Worm (Caenorhabditis elegans) whole organism, L4 larva: ENCODE measurements around the gene tsct-1.

Experiments
- F10B5.3 ChIP-seq: sonication (generic microtip); optimal IDR thresholded peaks from 2 replicates; lab custom pipeline; 2016; ENCODE audit warnings: mild to moderate bottlenecking, missing genetic modification characterization, missing compliant biosample characterization
- F44E2.7 ChIP-seq: fragments of 200-800 bp; sonication (Bioruptor generic); IDR thresholded peaks from 2 replicates; pipeline ENCODE4 v2.1.2; 2022; ENCODE audit warnings: missing genetic modification characterization, missing compliant biosample characterization
- F49E8.2 ChIP-seq: sonication (generic microtip); optimal IDR thresholded peaks from 2 replicates; lab custom pipeline; 2016; ENCODE audit warnings: missing compliant biosample characterization, mild to moderate bottlenecking, missing genetic modification characterization, borderline replicate concordance
- Y75B8A.6 ChIP-seq: fragments of 200-800 bp; sonication (Bioruptor generic); IDR thresholded peaks from 2 replicates; pipeline ENCODE4 v1.3.6; 2022; ENCODE audit warnings: missing genetic modification reagents, missing genetic modification characterization, missing compliant biosample characterization
- aha-1 ChIP-seq: fragments of 150-350 bp; peaks from one replicate; lab custom pipeline; 2014; ENCODE audit warnings: missing biosample characterization, missing genetic modification characterization
- ama-1 ChIP-seq: fragments of 150-350 bp; optimal IDR thresholded peaks from 2 replicates; lab custom pipeline; 2014; ENCODE audit warnings: inconsistent platforms, mixed read lengths
- ceh-20 ChIP-seq: fragments of 200-800 bp; sonication (Bioruptor generic); IDR thresholded peaks from 2 replicates; pipeline ENCODE4 v1.3.6; 2022; ENCODE audit warnings: missing genetic modification reagents, missing genetic modification characterization, missing compliant biosample characterization
- ceh-28 ChIP-seq: fragments of 150-350 bp; optimal IDR thresholded peaks from 2 replicates; lab custom pipeline; 2014; ENCODE audit warnings: missing biosample characterization, missing genetic modification reagents, missing genetic modification characterization
- cey-2 ChIP-seq: sonication (generic microtip); optimal IDR thresholded peaks from 3 replicates; lab custom pipeline; 2017; ENCODE audit warnings: missing genetic modification characterization, mild to moderate bottlenecking, missing compliant biosample characterization, antibody characterized with exemption, borderline replicate concordance; ENCODE audit not compliant: insufficient read depth
- ctbp-1 ChIP-seq: fragments of 200-800 bp; sonication (Bioruptor generic); IDR thresholded peaks from 2 replicates; pipeline ENCODE4 v1.3.6; 2022; ENCODE audit warnings: missing genetic modification reagents, missing genetic modification characterization, missing compliant biosample characterization
- daf-16 ChIP-seq, 3 experiments: sonication (generic microtip); optimal IDR thresholded peaks; 2 replicates each; lab custom pipeline; 2016 to 2017; ENCODE audit warnings: missing genetic modification characterization in 3 of 3, missing genetic modification reagents in 3 of 3, mild to moderate bottlenecking in 2 of 3, missing compliant biosample characterization in 2 of 3, missing biosample characterization in 1 of 3, moderate library complexity in 1 of 3
- dmd-6 ChIP-seq: fragments of 200-800 bp; sonication (Bioruptor generic); IDR thresholded peaks from 2 replicates; pipeline ENCODE4 v1.3.6; 2022; ENCODE audit warnings: missing genetic modification reagents, missing genetic modification characterization, missing compliant biosample characterization
- dpl-1 ChIP-seq: fragments of 150-350 bp; optimal IDR thresholded peaks from 2 replicates; lab custom pipeline; 2014; ENCODE audit warnings: missing biosample characterization, missing genetic modification reagents, missing genetic modification characterization
- dve-1 ChIP-seq: sonication (generic microtip); optimal IDR thresholded peaks from 2 replicates; lab custom pipeline; 2017; ENCODE audit warnings: antibody characterized with exemption, mild to moderate bottlenecking, missing genetic modification characterization, missing compliant biosample characterization; ENCODE audit not compliant: insufficient read depth
- egl-27 ChIP-seq: sonication (generic microtip); optimal IDR thresholded peaks from 3 replicates; lab custom pipeline; 2017; ENCODE audit warnings: missing biosample characterization, missing genetic modification reagents, missing genetic modification characterization
- fkh-10 ChIP-seq: fragments of 150-350 bp; optimal IDR thresholded peaks from 2 replicates; lab custom pipeline; 2014; ENCODE audit warnings: missing biosample characterization, missing genetic modification reagents, missing genetic modification characterization
- fos-1 ChIP-seq: fragments of 150-350 bp; optimal IDR thresholded peaks from 2 replicates; lab custom pipeline; 2014; ENCODE audit warnings: missing biosample characterization, missing genetic modification characterization
- hif-1 ChIP-seq, 2 experiments: sonication (generic microtip); optimal IDR thresholded peaks; 2 replicates each; lab custom pipeline; 2016 to 2017; ENCODE audit warnings: missing compliant biosample characterization in 2 of 2, missing genetic modification characterization in 2 of 2, missing genetic modification reagents in 2 of 2, missing genotype in 2 of 2, mild to moderate bottlenecking in 1 of 2
- hlh-11 ChIP-seq: fragments of 200-800 bp; sonication (Bioruptor generic); optimal IDR thresholded peaks from 2 replicates; lab custom pipeline; 2018; ENCODE audit warnings: mild to moderate bottlenecking, missing genetic modification characterization, missing compliant biosample characterization
- hlh-30 ChIP-seq: sonication (generic microtip); optimal IDR thresholded peaks from 2 replicates; lab custom pipeline; 2017; ENCODE audit warnings: antibody characterized with exemption, mild to moderate bottlenecking, missing genetic modification characterization, missing compliant biosample characterization; ENCODE audit not compliant: insufficient read depth
- hmg-1.1 ChIP-seq: fragments of 200-800 bp; sonication (Bioruptor generic); IDR thresholded peaks from 2 replicates; pipeline ENCODE4 v1.3.6; 2022; ENCODE audit warnings: missing genetic modification reagents, missing genetic modification characterization, missing compliant biosample characterization
- lin-1 ChIP-seq: fragments of 200-800 bp; sonication (Bioruptor generic); IDR thresholded peaks from 2 replicates; pipeline ENCODE4 v1.3.6; 2022; ENCODE audit warnings: missing genetic modification reagents, missing genetic modification characterization, missing compliant biosample characterization
- lin-15B ChIP-seq: fragments of 150-350 bp; sonication (generic microtip); optimal IDR thresholded peaks from 3 replicates; lab custom pipeline; 2014; ENCODE audit warnings: missing biosample characterization, missing genetic modification characterization
- lin-38 ChIP-seq: fragments of 200-800 bp; sonication (Bioruptor generic); IDR thresholded peaks from 2 replicates; pipeline ENCODE4 v1.3.6; 2022; ENCODE audit warnings: missing genetic modification reagents, missing genetic modification characterization, missing compliant biosample characterization
- lin-39 ChIP-seq: fragments of 150-350 bp; optimal IDR thresholded peaks from 2 replicates; lab custom pipeline; 2014; ENCODE audit warnings: missing biosample characterization, missing genetic modification reagents, missing genetic modification characterization
- lsy-2 ChIP-seq, 2 experiments: fragments of 150-350 bp in 1 of 2; sonication (generic microtip) in 1 of 2; optimal IDR thresholded peaks; 2 replicates each; lab custom pipeline; 2014 to 2017; ENCODE audit warnings: missing biosample characterization in 2 of 2, missing genetic modification characterization in 2 of 2
- mdt-29 ChIP-seq: fragments of 200-800 bp; sonication (Bioruptor generic); IDR thresholded peaks from 2 replicates; pipeline ENCODE4 v1.3.6; 2022; ENCODE audit warnings: missing genetic modification reagents, missing genetic modification characterization, missing compliant biosample characterization
- mep-1 ChIP-seq: fragments of 150-350 bp; sonication (generic microtip); optimal IDR thresholded peaks from 3 replicates; lab custom pipeline; 2014; ENCODE audit warnings: missing biosample characterization, missing genetic modification characterization
- mes-2 ChIP-seq: sonication (generic microtip); optimal IDR thresholded peaks from 2 replicates; lab custom pipeline; 2016; ENCODE audit warnings: missing genotype, mild to moderate bottlenecking, missing genetic modification characterization, missing compliant biosample characterization; ENCODE audit not compliant: poor library complexity, severe bottlenecking
- mxl-3 ChIP-seq: fragments of 200-800 bp; sonication (Bioruptor generic); optimal IDR thresholded peaks from 2 replicates; lab custom pipeline; 2018; ENCODE audit warnings: mild to moderate bottlenecking, missing genetic modification characterization, missing compliant biosample characterization
- nhr-11 ChIP-seq: fragments of 150-350 bp; optimal IDR thresholded peaks from 2 replicates; lab custom pipeline; 2014; ENCODE audit warnings: missing biosample characterization, missing genetic modification characterization
- nhr-111 ChIP-seq: fragments of 200-800 bp; sonication (Bioruptor generic); optimal IDR thresholded peaks from 2 replicates; lab custom pipeline; 2018; ENCODE audit warnings: mild to moderate bottlenecking, missing genetic modification characterization, missing compliant biosample characterization
- nhr-25 ChIP-seq: sonication (generic microtip); optimal IDR thresholded peaks from 2 replicates; lab custom pipeline; 2017; ENCODE audit warnings: missing genetic modification characterization, mild to moderate bottlenecking, missing compliant biosample characterization, antibody characterized with exemption, moderate library complexity, borderline replicate concordance; ENCODE audit not compliant: insufficient read depth
- nhr-28 ChIP-seq: fragments of 150-350 bp; optimal IDR thresholded peaks from 2 replicates; lab custom pipeline; 2014; ENCODE audit warnings: missing biosample characterization, missing genetic modification characterization
- nhr-41 ChIP-seq: fragments of 200-800 bp; sonication (Bioruptor generic); IDR thresholded peaks from 2 replicates; pipeline ENCODE4 v1.3.6; 2022; ENCODE audit warnings: missing genetic modification reagents, missing genetic modification characterization, missing compliant biosample characterization
- nhr-6 ChIP-seq: fragments of 150-350 bp; optimal IDR thresholded peaks from 2 replicates; lab custom pipeline; 2014; ENCODE audit warnings: missing biosample characterization, missing genetic modification characterization
- nhr-77 ChIP-seq: fragments of 150-350 bp; optimal IDR thresholded peaks from 2 replicates; lab custom pipeline; 2014; ENCODE audit warnings: missing biosample characterization, missing genetic modification characterization
- pha-4 ChIP-seq, 2 experiments: fragments of 150-350 bp in 1 of 2; fragments of 200-800 bp in 1 of 2; sonication (Bioruptor generic) in 1 of 2; IDR thresholded peaks in 1 of 2; optimal IDR thresholded peaks in 1 of 2; 2 replicates each; pipeline versions ENCODE4 v1.3.6 to Lab custom; 2014 to 2022; ENCODE audit warnings: missing genetic modification characterization in 2 of 2, missing genetic modification reagents in 2 of 2, missing biosample characterization in 1 of 2, missing compliant biosample characterization in 1 of 2
- php-3 ChIP-seq: fragments of 200-800 bp; sonication (Bioruptor generic); IDR thresholded peaks from 2 replicates; pipeline ENCODE4 v1.3.6; 2022; ENCODE audit warnings: missing genetic modification reagents, missing genetic modification characterization, missing compliant biosample characterization
- rbr-2 ChIP-seq: sonication (generic microtip); optimal IDR thresholded peaks from 2 replicates; lab custom pipeline; 2016; ENCODE audit warnings: missing genotype, missing genetic modification characterization, missing compliant biosample characterization
- set-16 ChIP-seq: fragments of 200-800 bp; sonication (Bioruptor generic); IDR thresholded peaks from 2 replicates; pipeline ENCODE4 v1.3.6; 2022; ENCODE audit warnings: missing genetic modification reagents, missing genetic modification characterization, missing compliant biosample characterization
- spr-1 ChIP-seq: sonication (generic microtip); optimal IDR thresholded peaks from 2 replicates; lab custom pipeline; 2016; ENCODE audit warnings: mild to moderate bottlenecking, missing genetic modification characterization, missing compliant biosample characterization
- zfp-3 ChIP-seq: fragments of 200-800 bp; sonication (Bioruptor generic); conservative IDR thresholded peaks from 2 replicates; pipeline ENCODE4 v1.3.6; 2022; ENCODE audit warnings: missing genetic modification reagents, missing genetic modification characterization, missing compliant biosample characterization

tsct-1 gene

DNA sequence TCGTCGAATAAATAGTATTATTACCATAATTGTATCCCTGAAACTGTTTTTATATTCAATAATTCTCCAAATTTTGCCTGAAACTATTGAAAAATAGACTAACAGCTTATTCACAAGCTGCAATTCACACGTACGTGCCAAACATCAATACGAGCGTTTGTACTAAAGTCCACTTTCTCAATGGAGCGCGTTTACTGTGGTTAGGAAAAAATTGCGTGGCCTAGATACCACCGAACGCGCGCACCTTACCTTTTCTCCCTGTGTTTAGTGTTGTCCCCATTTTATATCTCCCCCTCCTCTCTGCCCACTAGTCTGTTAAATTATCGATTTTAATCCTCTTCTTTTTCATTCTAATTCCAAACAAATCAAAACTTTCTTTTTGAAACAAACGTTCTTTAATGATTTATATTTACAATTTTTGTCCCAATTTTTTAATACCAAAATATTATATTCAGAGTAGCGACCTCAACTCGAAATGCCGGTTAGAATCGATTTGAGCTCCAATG is 20.4 kb downstream of the tsct-1 start, which contains the start of the genes T18D3.9 and T18D3.1:
Gene T18D3.9, minus strand, starts transcription at position 168 of the 506 bp plus-strand sequence.
Gene T18D3.1, plus strand, starts transcription at position 456 of the 506 bp plus-strand sequence.
- TF ChIP-seq nhr-28 (tag; lab: Kevin White, UChicago), result peak; percentile 53
- no peak for TF ChIP-seq zfp-3
- TF ChIP-seq lin-38 (GFP tag; lab: Robert Waterston, UW), result peak; percentile 89
- TF ChIP-seq mes-2 (tag; lab: Kevin White, UChicago), result peak; percentile 72
- no peak for TF ChIP-seq ceh-20 (GFP tag; lab: Robert Waterston, UW)
- TF ChIP-seq lin-39 (tag; lab: Kevin White, UChicago), result no peak
- peak; percentile 79 for TF ChIP-seq mep-1 (tag; lab: Kevin White, UChicago)
- TF ChIP-seq nhr-11 (tag; lab: Kevin White, UChicago), result peak; percentile 41
- peak; percentile 14 for TF ChIP-seq nhr-6 (tag; lab: Kevin White, UChicago)
- TF ChIP-seq nhr-25 (tag; lab: Kevin White, UChicago), result peak; percentile 37
- TF ChIP-seq nhr-111 (GFP tag; lab: Kevin White, UChicago), result no peak
- no peak for TF ChIP-seq egl-27 (tag; lab: Kevin White, UChicago)
- TF ChIP-seq mdt-29, result no peak
- no peak for TF ChIP-seq F44E2.7 (GFP tag; lab: Robert Waterston, UW)
- TF ChIP-seq hmg-1.1 (GFP tag; lab: Robert Waterston, UW), result 0 out of 2 replicates have a peak, but pooled peaks have one; percentile 44
- TF ChIP-seq lin-15B, result no peak
- TF ChIP-seq lin-1 (GFP tag; lab: Robert Waterston, UW), result no peak
- peak; percentile 36 for TF ChIP-seq dpl-1 (GFP tag; lab: Kevin White, UChicago)
- no peak for TF ChIP-seq fkh-10
- peak; percentile 22 for TF ChIP-seq mxl-3
- TF ChIP-seq ceh-28 (tag; lab: Kevin White, UChicago), result peak; percentile 14
- no peak for TF ChIP-seq pha-4 (GFP tag; IDR thresholded peaks at IDR 0.05; lab: Robert Waterston, UW)
- peak; percentile 45 for TF ChIP-seq pha-4 (tag; optimal IDR thresholded peaks at IDR 0.05; lab: Kevin White, UChicago)
- TF ChIP-seq set-16 (GFP tag; lab: Robert Waterston, UW), result no peak
- TF ChIP-seq F49E8.2, result no peak
- TF ChIP-seq rbr-2 (tag; lab: Kevin White, UChicago), result peak; percentile 23
- TF ChIP-seq ctbp-1 (GFP tag; lab: Robert Waterston, UW), result no peak
- no peak for TF ChIP-seq F10B5.3
- TF ChIP-seq hlh-11 (tag; lab: Kevin White, UChicago), result peak; percentile 32
- TF ChIP-seq aha-1 (tag; lab: Kevin White, UChicago), result peak; percentile 100
- TF ChIP-seq cey-2, result no peak
- no peak for TF ChIP-seq daf-16 (GFP tag; optimal IDR thresholded peaks at IDR 0.05; lab: Kevin White, UChicago)
- TF ChIP-seq daf-16 (tag; optimal IDR thresholded peaks at IDR 0.05; lab: Kevin White, UChicago), result peak; percentile 22
- peak; percentile 45 for TF ChIP-seq dve-1 (tag; lab: Kevin White, UChicago)
- peak in 1 of 2 experiments; percentile 68 for TF ChIP-seq lsy-2 (tag; optimal IDR thresholded peaks at IDR 0.05; lab: Kevin White, UChicago)
- peak; percentile 84 to 100 for TF ChIP-seq hif-1 (tag; optimal IDR thresholded peaks at IDR 0.05; lab: Kevin White, UChicago)
- TF ChIP-seq fos-1 (tag; lab: Kevin White, UChicago), result no peak
- TF ChIP-seq nhr-41 (GFP tag; lab: Robert Waterston, UW), result no peak
- 0 out of 2 replicates have a peak, but pooled peaks have one; percentile 11 for TF ChIP-seq php-3 (GFP tag; lab: Robert Waterston, UW)
- peak; percentile 34 for TF ChIP-seq hlh-30 (tag; lab: Kevin White, UChicago)
- peak; percentile 13 for TF ChIP-seq nhr-77 (tag; lab: Kevin White, UChicago)
- no peak for TF ChIP-seq spr-1 (tag; lab: Kevin White, UChicago)
- peak; percentile 21; the same call in 1 of the 2 replicates for TF ChIP-seq dmd-6 (GFP tag; lab: Robert Waterston, UW)
- peak; percentile 17 for TF ChIP-seq ama-1 (lab: Kevin White, UChicago)
- no peak for TF ChIP-seq Y75B8A.6
